Worm (Caenorhabditis elegans) whole organism, L1 larva: ENCODE measurements around the gene ugt-1.

ENCODE experiments used
- C34B4.2 ChIP-seq: sonication (generic microtip); optimal IDR thresholded peaks from 2 replicates; lab custom pipeline; 2017; ENCODE audit warnings: mild to moderate bottlenecking, missing genetic modification characterization, missing compliant biosample characterization
- F16B12.6 ChIP-seq: fragments of 150-350 bp; optimal IDR thresholded peaks from 2 replicates; lab custom pipeline; 2014; ENCODE audit warnings: missing biosample characterization, missing genetic modification characterization
- aha-1 ChIP-seq: fragments of 150-350 bp; optimal IDR thresholded peaks from 2 replicates; lab custom pipeline; 2014; ENCODE audit warnings: missing biosample characterization, missing genetic modification characterization
- ama-1 ChIP-seq: fragments of 150-350 bp; optimal IDR thresholded peaks from 2 replicates; lab custom pipeline; 2014
- blmp-1 ChIP-seq: fragments of 150-350 bp; optimal IDR thresholded peaks from 2 replicates; lab custom pipeline; 2014; ENCODE audit warnings: missing biosample characterization, missing genetic modification characterization
- ceh-8 ChIP-seq: fragments of 200-800 bp; sonication (Bioruptor generic); optimal IDR thresholded peaks from 2 replicates; lab custom pipeline; 2018; ENCODE audit warnings: mild to moderate bottlenecking, missing genetic modification characterization, moderate library complexity, missing compliant biosample characterization
- ces-1 ChIP-seq: fragments of 150-350 bp; optimal IDR thresholded peaks from 2 replicates; lab custom pipeline; 2014; ENCODE audit warnings: missing biosample characterization, missing genetic modification reagents, missing genetic modification characterization
- dsc-1 ChIP-seq: sonication (generic microtip); optimal IDR thresholded peaks from 2 replicates; lab custom pipeline; 2016; ENCODE audit warnings: mild to moderate bottlenecking, missing genetic modification characterization, missing compliant biosample characterization
- efl-3 ChIP-seq: fragments of 200-800 bp; sonication (Bioruptor generic); optimal IDR thresholded peaks from 2 replicates; lab custom pipeline; 2018; ENCODE audit warnings: mild to moderate bottlenecking, missing genetic modification characterization, missing compliant biosample characterization
- elt-2 ChIP-seq: sonication (generic microtip); optimal IDR thresholded peaks from 2 replicates; lab custom pipeline; 2016; ENCODE audit warnings: missing genetic modification characterization, mild to moderate bottlenecking, inconsistent platforms, missing compliant biosample characterization, missing genetic modification reagents
- elt-3 ChIP-seq, 6 experiments: fragments of 150-350 bp in 1 of 6; sonication (generic microtip); optimal IDR thresholded peaks; 2 replicates each; lab custom pipeline; 2017 to 2018; ENCODE audit warnings: missing biosample characterization in 6 of 6, missing genetic modification characterization in 6 of 6, inconsistent platforms in 1 of 6
- isw-1 ChIP-seq: fragments of 200-800 bp; sonication (Bioruptor generic); IDR thresholded peaks from 2 replicates; pipeline ENCODE4 v1.3.6; 2022; ENCODE audit warnings: missing genetic modification characterization, missing compliant biosample characterization
- lin-15B ChIP-seq: fragments of 150-350 bp; sonication (generic microtip); optimal IDR thresholded peaks from 3 replicates; lab custom pipeline; 2014; ENCODE audit warnings: missing biosample characterization, missing genetic modification characterization
- lin-35 ChIP-seq, 2 experiments: fragments of 150-350 bp; optimal IDR thresholded peaks; 2 replicates each; lab custom pipeline; 2014; ENCODE audit warnings: missing biosample characterization in 2 of 2, missing genetic modification characterization in 2 of 2, missing genetic modification reagents in 2 of 2
- nhr-12 ChIP-seq: sonication (generic microtip); optimal IDR thresholded peaks from 2 replicates; lab custom pipeline; 2017; ENCODE audit warnings: missing biosample characterization, missing genetic modification characterization
- nhr-19 ChIP-seq: fragments of 200-800 bp; sonication (Bioruptor generic); conservative IDR thresholded peaks from 2 replicates; pipeline ENCODE4 v1.3.6; 2022; ENCODE audit warnings: missing genetic modification characterization, missing compliant biosample characterization
- nhr-20 ChIP-seq: sonication (generic microtip); optimal IDR thresholded peaks from 2 replicates; lab custom pipeline; 2016; ENCODE audit warnings: mild to moderate bottlenecking, missing genetic modification characterization, missing compliant biosample characterization
- nhr-28 ChIP-seq: fragments of 150-350 bp; optimal IDR thresholded peaks from 2 replicates; lab custom pipeline; 2014; ENCODE audit warnings: missing biosample characterization, missing genetic modification characterization
- nhr-47 ChIP-seq: sonication (generic microtip); optimal IDR thresholded peaks from 2 replicates; lab custom pipeline; 2016; ENCODE audit warnings: mild to moderate bottlenecking, missing genetic modification characterization, moderate library complexity, missing compliant biosample characterization
- nhr-71 ChIP-seq: sonication (generic microtip); optimal IDR thresholded peaks from 2 replicates; lab custom pipeline; 2016; ENCODE audit warnings: mild to moderate bottlenecking, missing genetic modification characterization, moderate library complexity, missing compliant biosample characterization
- nhr-76 ChIP-seq: sonication (generic microtip); optimal IDR thresholded peaks from 2 replicates; lab custom pipeline; 2017; ENCODE audit warnings: missing biosample characterization, missing genetic modification characterization
- nhr-90 ChIP-seq: sonication (generic microtip); optimal IDR thresholded peaks from 2 replicates; lab custom pipeline; 2016; ENCODE audit warnings: mild to moderate bottlenecking, missing genetic modification characterization, missing compliant biosample characterization; ENCODE audit not compliant: poor library complexity
- pag-3 ChIP-seq: sonication (generic microtip); optimal IDR thresholded peaks from 2 replicates; lab custom pipeline; 2017; ENCODE audit warnings: missing genetic modification characterization, mild to moderate bottlenecking, missing compliant biosample characterization, antibody characterized with exemption, borderline replicate concordance; ENCODE audit not compliant: insufficient read depth
- pax-3 ChIP-seq: fragments of 200-800 bp; sonication (Bioruptor generic); optimal IDR thresholded peaks from 2 replicates; lab custom pipeline; 2018; ENCODE audit warnings: mild to moderate bottlenecking, missing genetic modification characterization, moderate library complexity, missing compliant biosample characterization
- pqm-1 ChIP-seq: sonication (generic microtip); optimal IDR thresholded peaks from 3 replicates; lab custom pipeline; 2017; ENCODE audit warnings: missing biosample characterization, missing genetic modification characterization
- skn-1 ChIP-seq: fragments of 150-350 bp; optimal IDR thresholded peaks from 2 replicates; lab custom pipeline; 2014; ENCODE audit warnings: missing biosample characterization, missing genetic modification characterization
- snu-23 ChIP-seq: sonication (generic microtip); optimal IDR thresholded peaks from 2 replicates; lab custom pipeline; 2016; ENCODE audit warnings: missing genetic modification characterization, missing compliant biosample characterization
- sptf-1 ChIP-seq: fragments of 150-350 bp; optimal IDR thresholded peaks from 2 replicates; lab custom pipeline; 2014; ENCODE audit warnings: missing biosample characterization, missing genetic modification characterization
- sup-37 ChIP-seq: fragments of 200-800 bp; sonication (Bioruptor generic); optimal IDR thresholded peaks from 2 replicates; lab custom pipeline; 2018; ENCODE audit warnings: mild to moderate bottlenecking, missing genetic modification characterization, missing compliant biosample characterization
- swsn-7 ChIP-seq: sonication (generic microtip); optimal IDR thresholded peaks from 2 replicates; lab custom pipeline; 2016; ENCODE audit warnings: missing genetic modification characterization, missing compliant biosample characterization
- unc-130 ChIP-seq: fragments of 150-350 bp; optimal IDR thresholded peaks from 2 replicates; lab custom pipeline; 2017; ENCODE audit warnings: missing biosample characterization, missing genetic modification characterization, inconsistent platforms
- unc-86 ChIP-seq: sonication (generic microtip); optimal IDR thresholded peaks from 2 replicates; lab custom pipeline; 2016; ENCODE audit warnings: missing genetic modification characterization, missing compliant biosample characterization
- unc-98 ChIP-seq: fragments of 200-800 bp; sonication (Bioruptor generic); IDR thresholded peaks from 2 replicates; pipeline ENCODE4 v1.3.6; 2022; ENCODE audit warnings: missing genetic modification characterization, missing compliant biosample characterization
- xbp-1 ChIP-seq: sonication (generic microtip); optimal IDR thresholded peaks from 2 replicates; lab custom pipeline; 2016; ENCODE audit warnings: missing genetic modification characterization, missing compliant biosample characterization

The ugt-1 gene

ce11 chrV:10399290-10399689, 3.8 kb downstream of the ugt-1 start:
- TF ChIP-seq elt-2 (tag; lab: Kevin White, UChicago), result peak; percentile 93
- TF ChIP-seq unc-86 (tag; lab: Kevin White, UChicago), result no peak
- no peak for TF ChIP-seq dsc-1 (tag; lab: Kevin White, UChicago)
- no peak for TF ChIP-seq sptf-1 (tag; lab: Kevin White, UChicago)
- TF ChIP-seq nhr-90, result peak; percentile 1
- TF ChIP-seq nhr-20 (tag; lab: Kevin White, UChicago), result peak; percentile 73
- no peak for TF ChIP-seq pag-3 (tag; lab: Kevin White, UChicago)
- no peak for TF ChIP-seq F16B12.6
- peak; percentile 72 for TF ChIP-seq pqm-1
- TF ChIP-seq lin-35 (GFP tag; optimal IDR thresholded peaks at IDR 0.05; lab: Kevin White, UChicago), result peak in 1 of 2 experiments; percentile 49
- TF ChIP-seq nhr-71 (tag; lab: Kevin White, UChicago), result peak; percentile 16

ce11 chrV:10402804-10403203, 7.3 kb downstream of the ugt-1 start, which contains the start of gene F15H10.8:
TSS of gene F15H10.8 (minus strand) at chrV:10402904.
- no peak for TF ChIP-seq pax-3 (tag; lab: Kevin White, UChicago)
- no peak for TF ChIP-seq swsn-7 (tag; lab: Kevin White, UChicago)
- TF ChIP-seq elt-3 (tag; optimal IDR thresholded peaks at IDR 0.05; lab: Kevin White, UChicago), result no peak
- no peak for TF ChIP-seq unc-130 (tag; lab: Kevin White, UChicago)
- TF ChIP-seq nhr-71 (tag; lab: Kevin White, UChicago), result no peak
- no peak for TF ChIP-seq C34B4.2 (tag; lab: Kevin White, UChicago)
- TF ChIP-seq skn-1 (tag; lab: Kevin White, UChicago), result no peak
- TF ChIP-seq aha-1 (tag; lab: Kevin White, UChicago), result no peak
- TF ChIP-seq nhr-19 (GFP tag; lab: Robert Waterston, UW), result no peak
- TF ChIP-seq xbp-1, result no peak
- no peak for TF ChIP-seq ces-1 (GFP tag; lab: Kevin White, UChicago)
- TF ChIP-seq, all 84 proteins: peak for 0

ce11 chrV:10404701-10405100, 9.2 kb downstream of the ugt-1 start:
- no peak for TF ChIP-seq unc-98
- no peak for TF ChIP-seq nhr-12 (tag; lab: Kevin White, UChicago)
- TF ChIP-seq ceh-8 (GFP tag; lab: Kevin White, UChicago), result no peak

ce11 chrV:10406313-10406712, 10.8 kb downstream of the ugt-1 start, which contains the start of gene F15H10.7:
TSS of gene F15H10.7 (minus strand) at chrV:10406413.
- TF ChIP-seq ama-1 (lab: Kevin White, UChicago) (no peak), nhr-47 (no peak), nhr-20 (tag; lab: Kevin White, UChicago) (no peak)

ce11 chrV:10410030-10410713, 14.7 kb downstream of the ugt-1 start, which contains the start of gene F15H10.12:
TSS of gene F15H10.12 (minus strand) at chrV:10410080.
- TF ChIP-seq snu-23 (GFP tag; lab: Kevin White, UChicago) (no peak), nhr-28 (tag; lab: Kevin White, UChicago) (no peak), nhr-76 (tag; lab: Kevin White, UChicago) (no peak), nhr-71 (tag; lab: Kevin White, UChicago) (no peak), sup-37 (GFP tag; lab: Kevin White, UChicago) (no peak), sptf-1 (tag; lab: Kevin White, UChicago) (no peak), efl-3 (GFP tag; lab: Kevin White, UChicago) (no peak), lin-15B (tag; lab: Kevin White, UChicago) (no peak), unc-98 (no peak), isw-1 (no peak), blmp-1 (no peak), ama-1 (lab: Kevin White, UChicago) (no peak)
